Worm (Caenorhabditis elegans): Measurements from ENCODE around the gene C02B10.4.
A peak's percentile ranks its signal among the peaks of the same experiment; 100 is the strongest.

C02B10.4 gene

DNA sequence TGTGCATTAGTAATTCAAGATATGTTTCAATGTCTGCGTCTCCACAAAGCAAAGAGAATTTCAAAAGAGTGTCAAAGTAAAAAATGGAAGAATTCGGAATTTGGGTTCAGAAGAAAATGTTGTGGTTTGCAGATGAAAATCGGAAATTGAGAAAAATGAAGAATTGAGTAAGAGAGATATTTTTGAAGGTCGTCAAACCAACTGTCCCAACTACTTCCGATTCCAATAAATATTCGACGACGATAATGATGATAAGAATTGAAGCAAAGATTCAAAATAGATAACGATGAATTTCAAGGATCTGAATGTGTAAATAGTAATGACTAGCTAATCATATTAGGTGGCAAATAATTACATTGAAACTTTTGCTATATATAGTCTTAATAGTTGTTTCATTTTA, 48.6 kb downstream of the C02B10.4 start:
- TF ChIP-seq daf-12 (tag; optimal IDR thresholded peaks at IDR 0.05), result no peak
- no peak for TF ChIP-seq mes-2 (tag; optimal IDR thresholded peaks at IDR 0.05; ENCODE audit: poor library complexity, severe bottlenecking)
- TF ChIP-seq arid-1 (GFP tag; conservative IDR thresholded peaks at IDR 0.05), result no peak
- TF ChIP-seq R02D3.7 (tag; optimal IDR thresholded peaks at IDR 0.05), result no peak
- no peak for TF ChIP-seq nhr-42 (GFP tag; IDR thresholded peaks at IDR 0.05)
- peak; percentile 40 for TF ChIP-seq aha-1 (tag)
- peak in 1 of 2 experiments; percentile 87 for TF ChIP-seq unc-62 (GFP tag; optimal IDR thresholded peaks at IDR 0.05 in 1 of 2)
- TF ChIP-seq unc-62 (tag; optimal IDR thresholded peaks at IDR 0.05), result no peak
